Worm (Caenorhabditis elegans): Measurements from ENCODE around the gene str-2.
A peak's percentile ranks its signal among the peaks of the same experiment; 100 is the strongest.

str-2 gene

ce11 chrV:9791332-9791731 is 32.7 kb downstream of the str-2 start, which contains the start of gene lipl-2:
Gene lipl-2 (plus strand): TSS chrV:9791567.
- TF ChIP-seq pha-4 (tag; optimal IDR thresholded peaks at IDR 0.05): peak; percentile 61
- no peak for TF ChIP-seq mml-1 (tag; optimal IDR thresholded peaks at IDR 0.05)
- peak; percentile 81 for TF ChIP-seq pqm-1 (tag; optimal IDR thresholded peaks at IDR 0.05)
- no peak for TF ChIP-seq nhr-23 (tag; optimal IDR thresholded peaks at IDR 0.05)
- TF ChIP-seq elt-2 (tag; optimal IDR thresholded peaks at IDR 0.05): peak; percentile 87

ce11 chrV:9789657-9790261 is 34.3 kb downstream of the str-2 start, which contains the start of gene ztf-7:
Gene ztf-7 (minus strand): TSS chrV:9789707.
- TF ChIP-seq mml-1 (tag; optimal IDR thresholded peaks at IDR 0.05): no peak
- peak; percentile 93 for TF ChIP-seq snpc-4 (tag; optimal IDR thresholded peaks at IDR 0.05)
- TF ChIP-seq egl-5 (tag; optimal IDR thresholded peaks at IDR 0.05): peak; percentile 91
- TF ChIP-seq ceh-28 (tag; optimal IDR thresholded peaks at IDR 0.05): peak; percentile 80
- TF ChIP-seq elt-2 (tag; optimal IDR thresholded peaks at IDR 0.05): peak; percentile 89
- TF ChIP-seq tbx-2 (tag; optimal IDR thresholded peaks at IDR 0.05): peak; percentile 88
- TF ChIP-seq skn-1 (tag; optimal IDR thresholded peaks at IDR 0.05): peak; percentile 68
- TF ChIP-seq nhr-12 (tag; optimal IDR thresholded peaks at IDR 0.05): no peak
- TF ChIP-seq nhr-43 (tag; optimal IDR thresholded peaks at IDR 0.05; ENCODE audit: poor library complexity, severe bottlenecking): peak; percentile 97
- TF ChIP-seq fkh-2 (tag; optimal IDR thresholded peaks at IDR 0.05): no peak
- peak; percentile 73 for TF ChIP-seq pqm-1 (tag; optimal IDR thresholded peaks at IDR 0.05)
- TF ChIP-seq nhr-23 (tag; optimal IDR thresholded peaks at IDR 0.05): peak; percentile 97
- peak; percentile 80 for TF ChIP-seq nhr-11 (tag; optimal IDR thresholded peaks at IDR 0.05)
- TF ChIP-seq ama-1 (optimal IDR thresholded peaks at IDR 0.05): peak; percentile 82
- peak; percentile 76 for TF ChIP-seq elt-1 (tag; optimal IDR thresholded peaks at IDR 0.05)
- TF ChIP-seq R02D3.7 (tag; optimal IDR thresholded peaks at IDR 0.05): peak; percentile 62
- no peak for TF ChIP-seq daf-12 (tag; optimal IDR thresholded peaks at IDR 0.05)
- no peak for TF ChIP-seq nhr-76 (tag; optimal IDR thresholded peaks at IDR 0.05)
- peak; percentile 87 for TF ChIP-seq fkh-10 (GFP tag; optimal IDR thresholded peaks at IDR 0.05)
- no peak for TF ChIP-seq ztf-11 (tag; optimal IDR thresholded peaks at IDR 0.05)
- TF ChIP-seq mdl-1 (tag; optimal IDR thresholded peaks at IDR 0.05): peak; percentile 94
- peak; percentile 99 for TF ChIP-seq nhr-25 (tag; optimal IDR thresholded peaks at IDR 0.05)
- TF ChIP-seq ZK546.5 (tag; optimal IDR thresholded peaks at IDR 0.05): no peak
- peak; percentile 96 for TF ChIP-seq lsy-12 (tag; optimal IDR thresholded peaks at IDR 0.05)
- no peak for TF ChIP-seq zag-1 (tag; optimal IDR thresholded peaks at IDR 0.05)
- no peak for TF ChIP-seq ceh-9 (tag; optimal IDR thresholded peaks at IDR 0.05)
- peak; percentile 50 for TF ChIP-seq ceh-16 (tag; optimal IDR thresholded peaks at IDR 0.05)
- TF ChIP-seq unc-62 (GFP tag; optimal IDR thresholded peaks at IDR 0.05): peak; percentile 18
- TF ChIP-seq pha-4 (tag; optimal IDR thresholded peaks at IDR 0.05): peak; percentile 96
- peak; percentile 95 for TF ChIP-seq lin-39 (tag; optimal IDR thresholded peaks at IDR 0.05)
- TF ChIP-seq ztf-4 (tag; optimal IDR thresholded peaks at IDR 0.05): peak; percentile 74
- no peak for TF ChIP-seq nhr-28 (tag; optimal IDR thresholded peaks at IDR 0.05)
- TF ChIP-seq hmg-11 (tag; optimal IDR thresholded peaks at IDR 0.05): peak; percentile 80
- TF ChIP-seq sea-2 (GFP tag; optimal IDR thresholded peaks at IDR 0.05): no peak
- TF ChIP-seq unc-39 (tag; optimal IDR thresholded peaks at IDR 0.05): no peak
- peak; percentile 26 for TF ChIP-seq nhr-77 (tag; optimal IDR thresholded peaks at IDR 0.05)
- TF ChIP-seq lin-15B (tag; optimal IDR thresholded peaks at IDR 0.05): peak; percentile 89
- no peak for TF ChIP-seq eor-1 (tag; optimal IDR thresholded peaks at IDR 0.05)
- peak; percentile 95 for TF ChIP-seq jun-1 (tag; optimal IDR thresholded peaks at IDR 0.05)
- no peak for TF ChIP-seq aly-2 (tag; optimal IDR thresholded peaks at IDR 0.05)
- peak; percentile 38 for TF ChIP-seq egl-27 (tag; optimal IDR thresholded peaks at IDR 0.05)
- TF ChIP-seq nhr-237 (tag; optimal IDR thresholded peaks at IDR 0.05): no peak
- TF ChIP-seq nhr-67 (tag; optimal IDR thresholded peaks at IDR 0.05): no peak
- TF ChIP-seq elt-3 (tag; optimal IDR thresholded peaks at IDR 0.05): no peak
- no peak for TF ChIP-seq fos-1 (tag; optimal IDR thresholded peaks at IDR 0.05)
- TF ChIP-seq ceh-82 (tag; optimal IDR thresholded peaks at IDR 0.05): peak; percentile 35
- peak; percentile 94 for TF ChIP-seq nfya-1 (tag; optimal IDR thresholded peaks at IDR 0.05; ENCODE audit: insufficient read depth)

Measured in whole organism, L3 larva.